Fruit fly (Drosophila melanogaster) whole organism, embryonic: ENCODE results near the gene CG14269.

Experiments used
- CG11247 ChIP-seq: fragments of 200-800 bp; sonication (Bioruptor generic); IDR thresholded peaks from 2 replicates; pipeline ENCODE4 v1.3.6; 2022; ENCODE audit warnings: missing biosample characterization, missing genetic modification characterization
- CG9932 ChIP-seq: fragments of 200-800 bp; sonication (Bioruptor generic); IDR thresholded peaks from 2 replicates; pipeline ENCODE4 v1.3.6; 2022; ENCODE audit warnings: missing biosample characterization, missing genetic modification characterization
- Mad ChIP-seq: fragments of 200-800 bp; sonication (Bioruptor generic); optimal IDR thresholded peaks from 2 replicates; lab custom pipeline; 2016; ENCODE audit warnings: missing biosample characterization, missing genetic modification characterization
- Xbp1 ChIP-seq: fragments of 200-800 bp; sonication (Bioruptor generic); optimal IDR thresholded peaks from 3 replicates; lab custom pipeline; 2016; ENCODE audit warnings: missing biosample characterization, mild to moderate bottlenecking, missing genetic modification characterization
- ems ChIP-seq: fragments of 200-800 bp; sonication (Bioruptor generic); optimal IDR thresholded peaks from 3 replicates; lab custom pipeline; 2016; ENCODE audit warnings: missing biosample characterization, missing genetic modification characterization
- eyg ChIP-seq: fragments of 200-800 bp; sonication (Bioruptor generic); optimal IDR thresholded peaks from 3 replicates; lab custom pipeline; 2016; ENCODE audit warnings: missing biosample characterization, missing genetic modification characterization
- gro ChIP-seq: fragments of 200-800 bp; sonication (Bioruptor generic); optimal IDR thresholded peaks from 2 replicates; lab custom pipeline; 2016; ENCODE audit warnings: missing biosample characterization, missing genetic modification characterization
- onecut ChIP-seq: fragments of 200-800 bp; sonication (Bioruptor generic); IDR thresholded peaks from 2 replicates; pipeline ENCODE4 v1.3.6; 2022; ENCODE audit warnings: missing biosample characterization, missing genetic modification characterization
- ranshi ChIP-seq: fragments of 200-800 bp; sonication (Bioruptor generic); IDR thresholded peaks from 2 replicates; pipeline ENCODE4 v1.3.6; 2022; ENCODE audit warnings: missing biosample characterization, missing genetic modification characterization
- repo ChIP-seq: fragments of 200-800 bp; sonication (Bioruptor generic); optimal IDR thresholded peaks from 2 replicates; lab custom pipeline; 2016; ENCODE audit warnings: missing biosample characterization, missing genetic modification characterization

DNA sequence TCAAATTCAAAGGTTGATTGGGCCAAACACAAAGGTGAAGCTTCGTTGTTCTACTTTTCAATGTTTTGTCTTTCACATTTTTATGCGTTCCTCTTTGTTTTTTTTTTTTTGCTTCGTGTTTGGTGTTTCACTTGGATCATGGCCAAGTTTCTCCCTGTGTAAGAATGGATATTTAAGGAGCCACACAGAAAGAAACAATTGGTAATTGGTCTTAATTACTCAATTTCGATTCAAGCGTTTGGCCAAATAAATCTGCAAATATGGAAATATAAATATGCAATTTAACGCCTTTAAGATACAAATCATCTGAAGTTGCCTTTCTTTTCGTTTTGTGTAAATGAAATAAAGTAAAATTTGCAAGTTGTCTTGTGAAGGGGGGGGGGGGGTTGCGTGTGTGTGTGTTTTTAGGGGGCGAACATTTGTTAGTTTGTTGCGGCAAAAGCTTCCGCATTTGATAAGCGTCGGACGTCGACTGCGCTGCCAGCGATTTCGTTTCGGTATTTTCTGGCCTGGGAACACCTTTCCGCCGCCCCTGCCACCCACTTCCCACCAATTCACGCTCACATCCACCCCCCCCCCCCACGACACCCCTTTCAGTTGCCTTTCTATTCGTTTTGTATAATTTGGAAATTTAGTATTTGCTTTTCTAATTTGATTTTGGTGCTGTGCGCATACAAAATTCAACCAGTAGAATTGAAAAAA lies 36.9 kb downstream of the CG14269 start:
- TF ChIP-seq eyg (GFP tag; lab: Kevin White, UChicago): no peak
- TF ChIP-seq repo (GFP tag; lab: Kevin White, UChicago): no peak
- no peak for TF ChIP-seq CG9932 (GFP tag; lab: Robert Waterston, UW)
- no peak for TF ChIP-seq Xbp1 (GFP tag; lab: Kevin White, UChicago)
- no peak for TF ChIP-seq Mad (GFP tag; lab: Kevin White, UChicago)
- TF ChIP-seq onecut (GFP tag; lab: Robert Waterston, UW): no peak
- TF ChIP-seq gro (GFP tag; lab: Kevin White, UChicago): no peak
- TF ChIP-seq ems (GFP tag; lab: Kevin White, UChicago): no peak
- TF ChIP-seq ranshi (GFP tag; lab: Robert Waterston, UW): no peak
- TF ChIP-seq CG11247 (GFP tag; lab: Robert Waterston, UW): no peak
